Worm (Caenorhabditis elegans) whole organism, L2 larva: ENCODE measurements around the gene K09E3.2.

Source experiments
- R02D3.7 ChIP-seq: fragments of 150-350 bp; optimal IDR thresholded peaks from 2 replicates; lab custom pipeline; 2014; ENCODE audit warnings: missing biosample characterization, missing genetic modification characterization
- alr-1 ChIP-seq: fragments of 150-350 bp; optimal IDR thresholded peaks from 2 replicates; lab custom pipeline; 2014; ENCODE audit warnings: missing biosample characterization, missing genetic modification characterization
- ama-1 ChIP-seq: fragments of 150-350 bp; optimal IDR thresholded peaks from 2 replicates; lab custom pipeline; 2018; ENCODE audit warnings: inconsistent platforms
- elt-1 ChIP-seq: fragments of 150-350 bp; optimal IDR thresholded peaks from 2 replicates; lab custom pipeline; 2014; ENCODE audit warnings: missing biosample characterization, missing genetic modification characterization
- lin-11 ChIP-seq: fragments of 150-350 bp; sonication (generic microtip); optimal IDR thresholded peaks from 2 replicates; lab custom pipeline; 2014; ENCODE audit warnings: missing biosample characterization, missing genetic modification characterization, inconsistent platforms, mixed read lengths
- lin-13 ChIP-seq: fragments of 150-350 bp; optimal IDR thresholded peaks from 2 replicates; lab custom pipeline; 2014; ENCODE audit warnings: missing biosample characterization, missing genetic modification reagents, missing genetic modification characterization
- lsy-2 ChIP-seq, 2 experiments: fragments of 150-350 bp in 1 of 2; sonication (generic microtip) in 1 of 2; optimal IDR thresholded peaks; 2 replicates each; lab custom pipeline; 2014 to 2017; ENCODE audit warnings: missing biosample characterization in 2 of 2, missing genetic modification characterization in 2 of 2
- nhr-237 ChIP-seq: fragments of 150-350 bp; optimal IDR thresholded peaks from 2 replicates; lab custom pipeline; 2014; ENCODE audit warnings: missing biosample characterization, missing genetic modification characterization
- nhr-77 ChIP-seq: fragments of 150-350 bp; optimal IDR thresholded peaks from 2 replicates; lab custom pipeline; 2014; ENCODE audit warnings: missing biosample characterization, missing genetic modification characterization
- sma-9 ChIP-seq, 2 experiments: fragments of 150-350 bp in 1 of 2; sonication (generic microtip) in 1 of 2; optimal IDR thresholded peaks; 2 replicates each; lab custom pipeline; 2014 to 2016; ENCODE audit warnings: missing genetic modification characterization in 2 of 2, mild to moderate bottlenecking in 1 of 2, missing biosample characterization in 1 of 2, missing compliant biosample characterization in 1 of 2, missing genetic modification reagents in 1 of 2, moderate library complexity in 1 of 2
- unc-62 ChIP-seq: fragments of 150-350 bp; optimal IDR thresholded peaks from 2 replicates; lab custom pipeline; 2014; ENCODE audit warnings: missing biosample characterization, missing genetic modification reagents, missing genetic modification characterization
- ztf-11 ChIP-seq: sonication (generic microtip); optimal IDR thresholded peaks from 2 replicates; lab custom pipeline; 2017; ENCODE audit warnings: missing biosample characterization, missing genetic modification characterization

ce11 chrX:17107670-17108069, 9.8 kb upstream of the K09E3.2 start, which contains the start of gene lido-4:
- TF ChIP-seq lin-11 (tag; lab: Kevin White, UChicago) = no peak
- TF ChIP-seq lin-13 (GFP tag; lab: Kevin White, UChicago) = no peak
- no peak for TF ChIP-seq alr-1
- TF ChIP-seq nhr-77 = no peak
- TF ChIP-seq R02D3.7 = no peak
- no peak for TF ChIP-seq sma-9 (GFP tag; optimal IDR thresholded peaks at IDR 0.05; lab: Kevin White, UChicago)
- no peak for TF ChIP-seq sma-9 (tag; optimal IDR thresholded peaks at IDR 0.05; lab: Kevin White, UChicago)
- TF ChIP-seq lsy-2 (tag; optimal IDR thresholded peaks at IDR 0.05; lab: Kevin White, UChicago) = no peak
- TF ChIP-seq elt-1 = no peak
- TF ChIP-seq unc-62 (GFP tag; lab: Kevin White, UChicago) = no peak
- TF ChIP-seq ama-1 (lab: Kevin White, UChicago) = no peak
- no peak for TF ChIP-seq nhr-237 (tag; lab: Kevin White, UChicago)
- TF ChIP-seq ztf-11 (tag; lab: Kevin White, UChicago) = no peak
